Fruit fly (Drosophila melanogaster) whole organism, adult: ENCODE results near the gene CG6729.

ENCODE experiments used
- CG12768 ChIP-seq: fragments of 200-800 bp; sonication (Bioruptor generic); optimal IDR thresholded peaks from 2 replicates; lab custom pipeline; 2017; ENCODE audit warnings: missing biosample characterization, missing genetic modification characterization, mild to moderate bottlenecking, moderate library complexity, missing genetic modification reagents
- CG14711 ChIP-seq: fragments of 200-800 bp; sonication (Bioruptor generic); optimal IDR thresholded peaks from 2 replicates; lab custom pipeline; 2018; ENCODE audit warnings: missing biosample characterization, mild to moderate bottlenecking, missing genetic modification characterization, moderate library complexity
- CG33017 ChIP-seq: fragments of 200-800 bp; sonication (Bioruptor generic); optimal IDR thresholded peaks from 2 replicates; lab custom pipeline; 2018; ENCODE audit warnings: missing biosample characterization, mild to moderate bottlenecking, missing genetic modification characterization, moderate library complexity
- CG5204 ChIP-seq: fragments of 200-800 bp; sonication (Bioruptor generic); optimal IDR thresholded peaks from 2 replicates; lab custom pipeline; 2016; ENCODE audit warnings: missing biosample characterization, missing genetic modification characterization
- CG7045 ChIP-seq: fragments of 200-800 bp; sonication (Bioruptor generic); optimal IDR thresholded peaks from 2 replicates; lab custom pipeline; 2017; ENCODE audit warnings: missing biosample characterization, mild to moderate bottlenecking, missing genetic modification characterization
- Clk ChIP-seq: fragments of 200-800 bp; sonication (Bioruptor generic); optimal IDR thresholded peaks from 2 replicates; lab custom pipeline; 2017; ENCODE audit warnings: missing biosample characterization, missing genetic modification characterization
- Crg-1 ChIP-seq: fragments of 200-800 bp; sonication (Bioruptor generic); optimal IDR thresholded peaks from 2 replicates; lab custom pipeline; 2016; ENCODE audit warnings: missing biosample characterization, missing genetic modification characterization
- Hr96 ChIP-seq: fragments of 200-800 bp; sonication (Bioruptor generic); optimal IDR thresholded peaks from 2 replicates; lab custom pipeline; 2016; ENCODE audit warnings: missing biosample characterization, missing genetic modification characterization
- cic ChIP-seq: fragments of 200-800 bp; sonication (Bioruptor generic); optimal IDR thresholded peaks from 2 replicates; lab custom pipeline; 2017; ENCODE audit warnings: missing biosample characterization, mild to moderate bottlenecking, missing genetic modification characterization, moderate library complexity
- kay ChIP-seq: fragments of 200-800 bp; sonication (Bioruptor generic); peaks from one replicate; lab custom pipeline; 2016; ENCODE audit warnings: missing biosample characterization, missing genetic modification characterization, borderline replicate concordance

- TF ChIP-seq CG14711 (no peak), CG33017 (tag; lab: Kevin White, UChicago) (no peak), cic (GFP tag; lab: Kevin White, UChicago) (no peak), CG7045 (GFP tag; lab: Kevin White, UChicago) (no peak), CG5204 (no peak), Hr96 (no peak), kay (no peak), CG12768 (GFP tag; lab: Kevin White, UChicago) (no peak), Crg-1 (no peak), Clk (no peak)
Observed at dm6 chr2L:10729955-10730354, 13.8 kb downstream of the CG6729 start, which contains the start of gene CG17118.
